Fruit fly (Drosophila melanogaster): ENCODE measurements around the gene CG1105.

Gene CG1105

dm6 chr3R:7088837-7089361 is 22.0 kb upstream of the CG1105 start (continued):
- TF ChIP-seq vfl (GFP tag; optimal IDR thresholded peaks at IDR 0.05) (no peak), CG1602 (GFP tag; optimal IDR thresholded peaks at IDR 0.05) (no peak), CG34422 (GFP tag; IDR thresholded peaks at IDR 0.05) (no peak), CG1792 (GFP tag; optimal IDR thresholded peaks at IDR 0.05) (no peak), vnd (GFP tag; IDR thresholded peaks at IDR 0.05; ENCODE audit: partially characterized antibody) (no peak), exex (tag; optimal IDR thresholded peaks at IDR 0.05) (peak; percentile 54), Bteb2 (GFP tag; optimal IDR thresholded peaks at IDR 0.05) (no peak), TFAM (GFP tag; optimal IDR thresholded peaks at IDR 0.05) (no peak), h (optimal IDR thresholded peaks at IDR 0.05) (no peak), CG2712 (tag; optimal IDR thresholded peaks at IDR 0.05) (no peak), CG9817 (tag; optimal IDR thresholded peaks at IDR 0.05) (no peak), Ravus (GFP tag; IDR thresholded peaks at IDR 0.05) (no peak), Dad (GFP tag; optimal IDR thresholded peaks at IDR 0.05) (no peak), CG31224 (GFP tag; IDR thresholded peaks at IDR 0.05) (no peak), al (GFP tag; IDR thresholded peaks at IDR 0.05) (no peak), knrl (GFP tag; IDR thresholded peaks at IDR 0.05; ENCODE audit: partially characterized antibody) (0 out of 3 replicates have a peak, but pooled peaks have one; percentile 18), CG43689 (GFP tag; IDR thresholded peaks at IDR 0.05) (no peak), CG2120 (GFP tag; optimal IDR thresholded peaks at IDR 0.05) (no peak), zen (tag; optimal IDR thresholded peaks at IDR 0.05) (no peak), ap (GFP tag; IDR thresholded peaks at IDR 0.05) (no peak), az2 (GFP tag; optimal IDR thresholded peaks at IDR 0.05) (no peak), CHES-1-like (GFP tag; optimal IDR thresholded peaks at IDR 0.05) (no peak)

DNA sequence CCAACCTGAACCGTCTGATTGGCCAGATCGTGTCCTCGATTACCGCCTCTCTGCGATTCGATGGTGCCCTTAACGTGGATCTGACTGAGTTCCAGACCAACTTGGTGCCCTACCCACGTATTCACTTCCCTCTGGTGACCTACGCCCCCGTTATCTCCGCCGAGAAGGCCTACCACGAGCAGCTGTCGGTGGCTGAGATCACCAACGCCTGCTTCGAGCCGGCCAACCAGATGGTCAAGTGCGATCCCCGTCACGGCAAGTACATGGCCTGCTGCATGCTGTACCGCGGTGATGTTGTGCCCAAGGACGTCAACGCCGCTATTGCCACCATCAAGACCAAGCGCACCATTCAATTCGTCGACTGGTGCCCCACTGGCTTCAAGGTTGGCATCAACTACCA is 21.0 kb upstream of the CG1105 start:
- TF ChIP-seq CG15011 (GFP tag; optimal IDR thresholded peaks at IDR 0.05) (no peak), CG3407 (GFP tag; optimal IDR thresholded peaks at IDR 0.05) (no peak), hbn (GFP tag; IDR thresholded peaks at IDR 0.05; ENCODE audit: partially characterized antibody) (no peak), usp (GFP tag; optimal IDR thresholded peaks at IDR 0.05) (no peak), GATAe (GFP tag; conservative IDR thresholded peaks at IDR 0.05) (no peak), D (optimal IDR thresholded peaks at IDR 0.05) (no peak), D (GFP tag; optimal IDR thresholded peaks at IDR 0.05) (no peak), Atf6 (GFP tag; IDR thresholded peaks at IDR 0.05) (no peak), CG34422 (GFP tag; IDR thresholded peaks at IDR 0.05) (no peak), CG4617 (GFP tag; optimal IDR thresholded peaks at IDR 0.05; ENCODE audit: borderline replicate concordance) (no peak), aop (GFP tag; IDR thresholded peaks at IDR 0.05) (no peak), tll (GFP tag; optimal IDR thresholded peaks at IDR 0.05) (no peak), CG3163 (GFP tag; optimal IDR thresholded peaks at IDR 0.05) (no peak), nerfin-1 (tag; optimal IDR thresholded peaks at IDR 0.05) (no peak), fd3F (GFP tag; optimal IDR thresholded peaks at IDR 0.05) (no peak), sens (GFP tag) (peak; percentile 8), CG8765 (GFP tag; IDR thresholded peaks at IDR 0.05) (no peak), dati (GFP tag; IDR thresholded peaks at IDR 0.05) (no peak), CG12104 (GFP tag; optimal IDR thresholded peaks at IDR 0.05) (no peak), H2.0 (GFP tag; IDR thresholded peaks at IDR 0.05) (0 out of 2 replicates have a peak, but pooled peaks have one; percentile 4), sr (GFP tag; IDR thresholded peaks at IDR 0.05) (no peak), prd (optimal IDR thresholded peaks at IDR 0.05) (no peak), prd (GFP tag; IDR thresholded peaks at IDR 0.05) (no peak), CG1233 (GFP tag; optimal IDR thresholded peaks at IDR 0.05) (no peak), CkIIα-i1 (GFP tag; IDR thresholded peaks at IDR 0.05) (no peak), Ets97D (GFP tag; optimal IDR thresholded peaks at IDR 0.05) (no peak), schlank (tag; optimal IDR thresholded peaks at IDR 0.05) (no peak), CG1603 (tag; optimal IDR thresholded peaks at IDR 0.05) (no peak), chm (GFP tag; IDR thresholded peaks at IDR 0.05) (no peak), CG9932 (GFP tag; IDR thresholded peaks at IDR 0.05) (0 out of 2 replicates have a peak, but pooled peaks have one; percentile 10), shn (GFP tag; optimal IDR thresholded peaks at IDR 0.05) (no peak), Scr (GFP tag; IDR thresholded peaks at IDR 0.05; ENCODE audit: partially characterized antibody) (no peak)
